Fruit fly (Drosophila melanogaster): ENCODE results near the gene Cpr62Bb.

Gene Cpr62Bb

DNA sequence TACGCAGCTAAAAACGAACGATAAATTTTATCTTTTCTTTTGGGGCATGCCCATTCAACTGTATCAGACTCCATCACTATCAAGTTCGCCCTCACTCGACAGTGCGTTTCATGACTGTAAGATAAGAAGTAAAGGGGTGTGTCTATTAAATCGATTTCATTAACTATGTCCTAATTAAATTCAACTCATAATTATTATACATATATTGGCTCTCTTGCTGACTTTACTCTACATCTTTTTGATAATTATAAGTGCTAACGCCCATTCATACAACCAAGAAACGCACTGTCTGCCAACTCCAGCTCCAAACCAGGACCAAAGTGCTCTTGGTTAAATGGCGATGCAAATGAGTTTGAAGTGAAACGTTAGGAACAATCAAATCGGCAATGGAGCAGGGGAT is 33.9 kb upstream of the Cpr62Bb start (continued):
- TF ChIP-seq CG3407 (GFP tag; optimal IDR thresholded peaks at IDR 0.05) (no peak), CG33213 (GFP tag; optimal IDR thresholded peaks at IDR 0.05) (no peak), Med (GFP tag) (peak; percentile 70), Vsx1 (GFP tag; optimal IDR thresholded peaks at IDR 0.05) (no peak), NfI (GFP tag; optimal IDR thresholded peaks at IDR 0.05) (no peak), Spps (tag; optimal IDR thresholded peaks at IDR 0.05) (no peak), slp2 (GFP tag; optimal IDR thresholded peaks at IDR 0.05) (no peak), PHDP (tag; optimal IDR thresholded peaks at IDR 0.05) (no peak), CG32532 (GFP tag; IDR thresholded peaks at IDR 0.05) (peak; percentile 77), CG13775 (GFP tag; optimal IDR thresholded peaks at IDR 0.05) (no peak), CG6689 (GFP tag; IDR thresholded peaks at IDR 0.05) (peak; percentile 55), btn (GFP tag; optimal IDR thresholded peaks at IDR 0.05) (no peak), CG3726 (GFP tag; IDR thresholded peaks at IDR 0.05) (0 out of 3 replicates have a peak, but pooled peaks have one; percentile 26), pros (GFP tag; optimal IDR thresholded peaks at IDR 0.05) (no peak), Ssrp (tag; optimal IDR thresholded peaks at IDR 0.05) (no peak), Drgx (GFP tag; IDR thresholded peaks at IDR 0.05) (peak; percentile 72), Jarid2 (GFP tag; optimal IDR thresholded peaks at IDR 0.05) (no peak), Deaf1 (tag; optimal IDR thresholded peaks at IDR 0.05) (no peak), CG10267 (tag; optimal IDR thresholded peaks at IDR 0.05) (no peak), fd3F (GFP tag; optimal IDR thresholded peaks at IDR 0.05) (no peak), CG8924 (tag; optimal IDR thresholded peaks at IDR 0.05) (no peak), CG15073 (GFP tag; optimal IDR thresholded peaks at IDR 0.05) (no peak), CG17802 (tag; optimal IDR thresholded peaks at IDR 0.05) (peak; percentile 8), zen (tag; optimal IDR thresholded peaks at IDR 0.05) (no peak), CG11696 (GFP tag; IDR thresholded peaks at IDR 0.05) (no peak), CG32772 (GFP tag; IDR thresholded peaks at IDR 0.05) (peak; percentile 54), emc (GFP tag; optimal IDR thresholded peaks at IDR 0.05) (no peak), shn (GFP tag; optimal IDR thresholded peaks at IDR 0.05) (no peak), Dip2 (GFP tag; IDR thresholded peaks at IDR 0.05) (no peak), CG18619 (GFP tag; optimal IDR thresholded peaks at IDR 0.05) (no peak), MTF-1 (GFP tag; optimal IDR thresholded peaks at IDR 0.05; ENCODE audit: borderline replicate concordance) (no peak), CG31365 (tag; optimal IDR thresholded peaks at IDR 0.05) (no peak), Doc3 (GFP tag; IDR thresholded peaks at IDR 0.05; ENCODE audit: partially characterized antibody) (no peak), CG11456 (GFP tag; IDR thresholded peaks at IDR 0.05) (0 out of 3 replicates have a peak, but pooled peaks have one; percentile 27), Asciz (GFP tag; optimal IDR thresholded peaks at IDR 0.05) (peak; percentile 36), sob (GFP tag; IDR thresholded peaks at IDR 0.05) (peak; percentile 74), Ets65A (GFP tag) (no peak), al (GFP tag; IDR thresholded peaks at IDR 0.05) (peak; percentile 41; the same call in 1 of the 2 replicates), zfh1 (GFP tag; IDR thresholded peaks at IDR 0.05) (peak; percentile 68; the same call in 2 of the 3 replicates), hb (GFP tag; IDR thresholded peaks at IDR 0.05; ENCODE audit: partially characterized antibody) (no peak), Oli (tag; optimal IDR thresholded peaks at IDR 0.05) (peak; percentile 9), cato (GFP tag; optimal IDR thresholded peaks at IDR 0.05; ENCODE audit: borderline replicate concordance) (no peak), ab (GFP tag; optimal IDR thresholded peaks at IDR 0.05) (no peak), CG2120 (GFP tag; optimal IDR thresholded peaks at IDR 0.05) (peak; percentile 8), CG17612 (GFP tag; IDR thresholded peaks at IDR 0.05) (no peak), sd (tag; optimal IDR thresholded peaks at IDR 0.05) (no peak), CG12659 (GFP tag; optimal IDR thresholded peaks at IDR 0.05) (no peak), fd64A (GFP tag; optimal IDR thresholded peaks at IDR 0.05) (no peak), CG8089 (GFP tag; optimal IDR thresholded peaks at IDR 0.05) (no peak), esg (GFP tag; conservative IDR thresholded peaks at IDR 0.05) (no peak), Dek (tag; optimal IDR thresholded peaks at IDR 0.05) (no peak)
